Fruit fly (Drosophila melanogaster): ENCODE results near the gene tadr.

Gene tadr

dm6 chr2L:21073818-21074217, 1.4 kb upstream of the tadr start:
- no peak for TF ChIP-seq Crg-1 (GFP tag; optimal IDR thresholded peaks at IDR 0.05)
- no peak for TF ChIP-seq bab1 (GFP tag; optimal IDR thresholded peaks at IDR 0.05)
- TF ChIP-seq ovo (GFP tag; optimal IDR thresholded peaks at IDR 0.05), result no peak
- TF ChIP-seq Clk (GFP tag; optimal IDR thresholded peaks at IDR 0.05), result no peak
- TF ChIP-seq CG11617 (GFP tag; optimal IDR thresholded peaks at IDR 0.05), result no peak
- no peak for TF ChIP-seq tj (GFP tag; optimal IDR thresholded peaks at IDR 0.05)
- no peak for TF ChIP-seq CG7045 (GFP tag; optimal IDR thresholded peaks at IDR 0.05)
- TF ChIP-seq cic (GFP tag; optimal IDR thresholded peaks at IDR 0.05), result no peak
- TF ChIP-seq toe (GFP tag; optimal IDR thresholded peaks at IDR 0.05), result no peak

dm6 chr2L:21077849-21078248, 2.6 kb downstream of the tadr start:
- no peak for TF ChIP-seq pad (GFP tag; optimal IDR thresholded peaks at IDR 0.05)
- TF ChIP-seq bab1 (GFP tag; optimal IDR thresholded peaks at IDR 0.05), result no peak
- TF ChIP-seq CG7101 (tag; optimal IDR thresholded peaks at IDR 0.05), result no peak
- TF ChIP-seq Hr96 (GFP tag; optimal IDR thresholded peaks at IDR 0.05), result no peak
- TF ChIP-seq CG5204 (GFP tag; optimal IDR thresholded peaks at IDR 0.05), result no peak

dm6 chr2L:21082444-21083201, 7.4 kb downstream of the tadr start, which contains the start of gene CG33511:
Gene CG33511 (minus strand): TSS chr2L:21082494.
- TF ChIP-seq toe (GFP tag; optimal IDR thresholded peaks at IDR 0.05) (no peak), cic (GFP tag; optimal IDR thresholded peaks at IDR 0.05) (peak; percentile 79), tj (GFP tag; optimal IDR thresholded peaks at IDR 0.05) (no peak)

dm6 chr2L:21084268-21084667, 9.1 kb downstream of the tadr start, which contains the start of gene CG33510:
Gene CG33510 (minus strand): TSS chr2L:21084326.
- TF ChIP-seq Crg-1 (GFP tag; optimal IDR thresholded peaks at IDR 0.05) (no peak), kay (GFP tag; ENCODE audit: borderline replicate concordance) (no peak), Hr96 (GFP tag; optimal IDR thresholded peaks at IDR 0.05) (no peak), bab1 (GFP tag; optimal IDR thresholded peaks at IDR 0.05) (no peak), CG7101 (tag; optimal IDR thresholded peaks at IDR 0.05) (no peak), CG5204 (GFP tag; optimal IDR thresholded peaks at IDR 0.05) (no peak), toe (GFP tag; optimal IDR thresholded peaks at IDR 0.05) (no peak), CG1620 (GFP tag; optimal IDR thresholded peaks at IDR 0.05) (no peak), CG14711 (tag; optimal IDR thresholded peaks at IDR 0.05) (peak; percentile 6), cnc (optimal IDR thresholded peaks at IDR 0.05) (no peak), cic (GFP tag; optimal IDR thresholded peaks at IDR 0.05) (peak; percentile 8), Mnt (GFP tag; optimal IDR thresholded peaks at IDR 0.05) (no peak), pad (GFP tag; optimal IDR thresholded peaks at IDR 0.05) (no peak), Clk (GFP tag; optimal IDR thresholded peaks at IDR 0.05) (no peak), CG7045 (GFP tag; optimal IDR thresholded peaks at IDR 0.05) (no peak), CG33017 (tag; optimal IDR thresholded peaks at IDR 0.05) (no peak), tj (GFP tag; optimal IDR thresholded peaks at IDR 0.05) (no peak), ovo (GFP tag; optimal IDR thresholded peaks at IDR 0.05) (no peak), CG12768 (GFP tag; optimal IDR thresholded peaks at IDR 0.05) (no peak), CG11617 (GFP tag; optimal IDR thresholded peaks at IDR 0.05) (peak; percentile 24)

dm6 chr2L:21086406-21086805, 11.2 kb downstream of the tadr start, which contains the start of gene CG33509:
Gene CG33509 (minus strand): TSS chr2L:21086506.
- TF ChIP-seq Mnt (GFP tag; optimal IDR thresholded peaks at IDR 0.05), result no peak

- TF ChIP-seq kay (GFP tag; ENCODE audit: borderline replicate concordance) (peak; percentile 15), CG7101 (tag; optimal IDR thresholded peaks at IDR 0.05) (no peak)
Measured at dm6 chr2L:21088651-21089050, 13.4 kb downstream of the tadr start, which contains the start of gene ppk13. Gene ppk13 (minus strand): TSS chr2L:21088751.

dm6 chr2L:21089075-21089474, 13.9 kb downstream of the tadr start, which contains the start of gene CG9259:
Gene CG9259 (plus strand): TSS chr2L:21089375.
- no peak for TF ChIP-seq Hr96 (GFP tag; optimal IDR thresholded peaks at IDR 0.05)
- TF ChIP-seq Crg-1 (GFP tag; optimal IDR thresholded peaks at IDR 0.05), result no peak
- no peak for TF ChIP-seq CG14711 (tag; optimal IDR thresholded peaks at IDR 0.05)
- no peak for TF ChIP-seq tj (GFP tag; optimal IDR thresholded peaks at IDR 0.05)
- no peak for TF ChIP-seq cnc (optimal IDR thresholded peaks at IDR 0.05)
- TF ChIP-seq CG11617 (GFP tag; optimal IDR thresholded peaks at IDR 0.05), result no peak
- TF ChIP-seq CG12768 (GFP tag; optimal IDR thresholded peaks at IDR 0.05), result no peak
- TF ChIP-seq CG5204 (GFP tag; optimal IDR thresholded peaks at IDR 0.05), result no peak
- no peak for TF ChIP-seq bab1 (GFP tag; optimal IDR thresholded peaks at IDR 0.05)
- TF ChIP-seq Clk (GFP tag; optimal IDR thresholded peaks at IDR 0.05), result no peak
- no peak for TF ChIP-seq toe (GFP tag; optimal IDR thresholded peaks at IDR 0.05)
- no peak for TF ChIP-seq pad (GFP tag; optimal IDR thresholded peaks at IDR 0.05)
- no peak for TF ChIP-seq ovo (GFP tag; optimal IDR thresholded peaks at IDR 0.05)
- TF ChIP-seq Mnt (GFP tag; optimal IDR thresholded peaks at IDR 0.05), result no peak
- TF ChIP-seq CG7101 (tag; optimal IDR thresholded peaks at IDR 0.05), result no peak
- TF ChIP-seq CG33017 (tag; optimal IDR thresholded peaks at IDR 0.05), result no peak
- no peak for TF ChIP-seq kay (GFP tag; ENCODE audit: borderline replicate concordance)
- no peak for TF ChIP-seq cic (GFP tag; optimal IDR thresholded peaks at IDR 0.05)

Measured in whole organism, adult.